Worm (Caenorhabditis elegans): ENCODE results near the gene sms-3.

DNA sequence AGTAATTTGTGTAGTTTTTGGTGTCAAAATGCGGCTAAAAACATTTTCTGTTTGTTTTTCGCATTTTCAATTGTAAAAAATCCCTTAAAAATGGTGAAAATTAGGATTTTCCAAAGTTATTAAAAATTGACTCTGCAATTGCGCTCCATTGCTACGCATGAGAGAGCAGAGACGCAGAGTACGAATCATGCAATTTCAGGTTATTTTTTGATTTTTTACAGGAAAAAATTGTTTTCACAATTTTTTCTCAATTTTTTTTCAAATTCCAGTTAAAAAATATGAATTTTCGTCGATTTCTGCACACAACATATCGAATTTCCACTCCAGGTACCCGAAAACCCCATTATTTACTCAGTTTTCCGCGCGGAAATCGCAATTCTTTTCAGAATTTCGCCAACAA lies 67.3 kb downstream of the sms-3 start, which contains the start of gene mtg-1:
- TF ChIP-seq ets-4 (GFP tag; optimal IDR thresholded peaks at IDR 0.05) (no peak), nfya-1 (tag; optimal IDR thresholded peaks at IDR 0.05; ENCODE audit: borderline replicate concordance, insufficient read depth) (no peak), dpl-1 (GFP tag; optimal IDR thresholded peaks at IDR 0.05) (no peak)

Measured in whole organism, young adult.